Worm (Caenorhabditis elegans) whole organism, midembryonic: ENCODE data around the gene Y40H4A.2.

Experiments
- T22C8.4 ChIP-seq: fragments of 200-800 bp; sonication (Bioruptor generic); IDR thresholded peaks from 2 replicates; pipeline ENCODE4 v1.3.6; 2022; ENCODE audit warnings: missing genetic modification characterization, missing compliant biosample characterization
- flt-1 ChIP-seq: fragments of 200-800 bp; sonication (Bioruptor generic); IDR thresholded peaks from 2 replicates; pipeline ENCODE4 v1.3.6; 2022; ENCODE audit warnings: missing genetic modification characterization, missing compliant biosample characterization
- klf-2 ChIP-seq: fragments of 200-800 bp; sonication (Bioruptor generic); conservative IDR thresholded peaks from 2 replicates; pipeline ENCODE4 v1.3.6; 2022; ENCODE audit warnings: missing genetic modification reagents, missing genetic modification characterization, missing compliant biosample characterization
- med-1 ChIP-seq: sonication (generic microtip); optimal IDR thresholded peaks from 2 replicates; lab custom pipeline; 2017; ENCODE audit warnings: missing genetic modification characterization, mild to moderate bottlenecking, missing compliant biosample characterization, antibody characterized with exemption, missing genetic modification reagents; ENCODE audit not compliant: insufficient read depth
- ref-1 ChIP-seq: fragments of 200-800 bp; sonication (Bioruptor generic); conservative IDR thresholded peaks from 2 replicates; pipeline ENCODE4 v1.3.6; 2022; ENCODE audit warnings: missing genetic modification reagents, missing genetic modification characterization, missing compliant biosample characterization
- tab-1 ChIP-seq: fragments of 200-800 bp; sonication (Bioruptor generic); IDR thresholded peaks from 2 replicates; pipeline ENCODE4 v1.3.6; 2022; ENCODE audit warnings: missing genetic modification characterization, missing compliant biosample characterization
- ztf-23 ChIP-seq: fragments of 200-800 bp; sonication (Bioruptor generic); IDR thresholded peaks from 2 replicates; pipeline ENCODE4 v1.3.6; 2022; ENCODE audit warnings: missing genetic modification reagents, missing genetic modification characterization, missing compliant biosample characterization
- ztf-29 ChIP-seq: fragments of 200-800 bp; sonication (Bioruptor generic); IDR thresholded peaks from 2 replicates; pipeline ENCODE4 v1.3.6; 2022; ENCODE audit warnings: missing genetic modification reagents, missing genetic modification characterization, missing compliant biosample characterization

DNA sequence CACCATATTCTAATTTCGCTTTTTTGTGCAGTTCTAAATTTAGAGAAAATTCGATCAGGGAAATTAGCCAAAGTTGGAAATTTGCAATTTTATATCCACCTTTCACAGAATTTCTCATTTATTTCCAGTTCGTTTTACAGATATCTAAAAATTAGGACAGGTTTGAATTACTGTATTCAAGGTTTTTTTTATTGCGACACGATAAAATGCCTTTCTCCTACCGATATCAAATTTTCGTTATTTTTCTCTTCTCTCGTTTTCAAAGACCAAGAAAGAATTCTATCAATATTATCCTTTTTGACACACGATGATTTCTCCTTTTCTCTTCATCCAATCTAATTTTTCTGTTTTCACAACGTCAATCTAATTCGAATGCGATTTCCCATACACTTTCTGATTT, 38.7 kb downstream of the Y40H4A.2 start, which contains the start of gene C53A5.13:
- no peak for TF ChIP-seq med-1
- TF ChIP-seq ref-1, result no peak
- TF ChIP-seq tab-1, result no peak
- TF ChIP-seq ztf-23 (GFP tag; lab: Robert Waterston, UW), result no peak
- TF ChIP-seq T22C8.4 (GFP tag; lab: Robert Waterston, UW), result no peak
- TF ChIP-seq flt-1 (GFP tag; lab: Robert Waterston, UW), result no peak
- TF ChIP-seq ztf-29 (GFP tag; lab: Robert Waterston, UW), result no peak
- no peak for TF ChIP-seq klf-2 (GFP tag; lab: Robert Waterston, UW)
